Worm (Caenorhabditis elegans) whole organism, late embryonic: ENCODE data around the gene rnh-1.2.
A peak's percentile ranks its signal among the peaks of the same experiment; 100 is the strongest.

ENCODE experiments used
- C08G9.2 ChIP-seq: sonication (generic microtip); optimal IDR thresholded peaks from 2 replicates; lab custom pipeline; 2016; ENCODE audit warnings: mild to moderate bottlenecking, missing genetic modification characterization, moderate library complexity, missing compliant biosample characterization
- F13H6.1 ChIP-seq: sonication (generic microtip); optimal IDR thresholded peaks from 2 replicates; lab custom pipeline; 2016; ENCODE audit warnings: missing genetic modification characterization, missing compliant biosample characterization
- T23F11.4 ChIP-seq: fragments of 200-800 bp; sonication (Bioruptor generic); optimal IDR thresholded peaks from 2 replicates; lab custom pipeline; 2018; ENCODE audit warnings: mild to moderate bottlenecking, missing genetic modification characterization, missing compliant biosample characterization
- ahr-1 ChIP-seq: sonication (generic microtip); optimal IDR thresholded peaks from 2 replicates; lab custom pipeline; 2016; ENCODE audit warnings: missing genetic modification characterization, missing compliant biosample characterization
- ama-1 ChIP-seq: fragments of 150-350 bp; optimal IDR thresholded peaks from 2 replicates; lab custom pipeline; 2014
- ceh-14 ChIP-seq: sonication (generic microtip); optimal IDR thresholded peaks from 2 replicates; lab custom pipeline; 2016; ENCODE audit warnings: missing genotype, missing genetic modification characterization, missing compliant biosample characterization
- ceh-24 ChIP-seq: sonication (generic microtip); optimal IDR thresholded peaks from 2 replicates; lab custom pipeline; 2016; ENCODE audit warnings: mild to moderate bottlenecking, missing genetic modification characterization, missing compliant biosample characterization
- ceh-6 ChIP-seq: fragments of 200-800 bp; sonication (Bioruptor generic); optimal IDR thresholded peaks from 2 replicates; lab custom pipeline; 2018; ENCODE audit warnings: mild to moderate bottlenecking, missing genetic modification characterization, missing compliant biosample characterization
- ceh-9 ChIP-seq: sonication (generic microtip); optimal IDR thresholded peaks from 2 replicates; lab custom pipeline; 2016; ENCODE audit warnings: mild to moderate bottlenecking, missing genetic modification characterization, inconsistent platforms, missing compliant biosample characterization
- che-1 ChIP-seq: sonication (generic microtip); optimal IDR thresholded peaks from 2 replicates; lab custom pipeline; 2016; ENCODE audit warnings: mild to moderate bottlenecking, missing genetic modification characterization, missing compliant biosample characterization
- dmd-4 ChIP-seq: sonication (generic microtip); optimal IDR thresholded peaks from 2 replicates; lab custom pipeline; 2016; ENCODE audit warnings: borderline replicate concordance, missing genetic modification characterization, missing compliant biosample characterization
- elt-2 ChIP-seq: sonication (generic microtip); optimal IDR thresholded peaks from 2 replicates; lab custom pipeline; 2016; ENCODE audit warnings: missing genetic modification reagents, missing genetic modification characterization, missing compliant biosample characterization
- elt-4 ChIP-seq: sonication (generic microtip); optimal IDR thresholded peaks from 2 replicates; lab custom pipeline; 2016; ENCODE audit warnings: missing genetic modification characterization, missing compliant biosample characterization
- eyg-1 ChIP-seq: sonication (generic microtip); optimal IDR thresholded peaks from 2 replicates; lab custom pipeline; 2016; ENCODE audit warnings: missing genotype, missing genetic modification characterization, missing compliant biosample characterization
- fax-1 ChIP-seq: sonication (generic microtip); optimal IDR thresholded peaks from 2 replicates; lab custom pipeline; 2016; ENCODE audit warnings: missing genotype, missing genetic modification characterization, missing compliant biosample characterization
- fkh-10 ChIP-seq: fragments of 150-350 bp; optimal IDR thresholded peaks from 2 replicates; lab custom pipeline; 2014; ENCODE audit warnings: missing biosample characterization, missing genetic modification reagents, missing genetic modification characterization
- fkh-6 ChIP-seq: sonication (generic microtip); optimal IDR thresholded peaks from 2 replicates; lab custom pipeline; 2016; ENCODE audit warnings: missing genetic modification characterization, missing compliant biosample characterization
- gmeb-2 ChIP-seq: sonication (generic microtip); optimal IDR thresholded peaks from 2 replicates; lab custom pipeline; 2016; ENCODE audit warnings: missing genetic modification characterization, inconsistent platforms, missing compliant biosample characterization
- hlh-13 ChIP-seq: fragments of 200-800 bp; sonication (Bioruptor generic); optimal IDR thresholded peaks from 2 replicates; lab custom pipeline; 2018; ENCODE audit warnings: mild to moderate bottlenecking, missing genetic modification characterization, missing compliant biosample characterization
- hlh-8 ChIP-seq: sonication (generic microtip); optimal IDR thresholded peaks from 2 replicates; lab custom pipeline; 2016; ENCODE audit warnings: missing genotype, missing genetic modification characterization, missing compliant biosample characterization
- lim-6 ChIP-seq: sonication (generic microtip); optimal IDR thresholded peaks from 2 replicates; lab custom pipeline; 2016; ENCODE audit warnings: missing genetic modification characterization, missing compliant biosample characterization
- madf-2 ChIP-seq: sonication (generic microtip); optimal IDR thresholded peaks from 2 replicates; lab custom pipeline; 2017; ENCODE audit warnings: missing genetic modification characterization, missing compliant biosample characterization
- mec-3 ChIP-seq: sonication (generic microtip); optimal IDR thresholded peaks from 2 replicates; lab custom pipeline; 2016; ENCODE audit warnings: borderline replicate concordance, missing genetic modification characterization, missing compliant biosample characterization
- nfya-1 ChIP-seq: sonication (generic microtip); optimal IDR thresholded peaks from 2 replicates; lab custom pipeline; 2017; ENCODE audit warnings: missing genetic modification characterization, mild to moderate bottlenecking, missing compliant biosample characterization, antibody characterized with exemption, moderate library complexity
- npax-4 ChIP-seq: sonication (generic microtip); optimal IDR thresholded peaks from 2 replicates; lab custom pipeline; 2016; ENCODE audit warnings: missing genetic modification characterization, missing compliant biosample characterization
- odd-2 ChIP-seq: sonication (generic microtip); optimal IDR thresholded peaks from 2 replicates; lab custom pipeline; 2017; ENCODE audit warnings: antibody characterized with exemption, mild to moderate bottlenecking, missing genetic modification characterization, missing compliant biosample characterization
- pag-3 ChIP-seq: sonication (generic microtip); optimal IDR thresholded peaks from 2 replicates; lab custom pipeline; 2016; ENCODE audit warnings: missing compliant biosample characterization, missing genetic modification characterization, borderline replicate concordance
- pat-9 ChIP-seq: fragments of 200-800 bp; sonication (Bioruptor generic); optimal IDR thresholded peaks from 2 replicates; lab custom pipeline; 2018; ENCODE audit warnings: mild to moderate bottlenecking, missing genetic modification characterization, moderate library complexity, missing compliant biosample characterization
- pax-1 ChIP-seq: fragments of 150-350 bp; optimal IDR thresholded peaks from 2 replicates; lab custom pipeline; 2014; ENCODE audit warnings: missing biosample characterization, missing genetic modification characterization
- pha-4 ChIP-seq: fragments of 150-350 bp; optimal IDR thresholded peaks from 2 replicates; lab custom pipeline; 2018; ENCODE audit warnings: missing biosample characterization, missing genetic modification reagents, missing genetic modification characterization
- ref-2 ChIP-seq: sonication (generic microtip); optimal IDR thresholded peaks from 2 replicates; lab custom pipeline; 2016; ENCODE audit warnings: missing genetic modification characterization, missing compliant biosample characterization
- sox-2 ChIP-seq: fragments of 200-800 bp; sonication (Bioruptor generic); IDR thresholded peaks from 2 replicates; pipeline ENCODE4 v1.3.6; 2022; ENCODE audit warnings: missing genetic modification reagents, missing genetic modification characterization, missing compliant biosample characterization
- sox-4 ChIP-seq: sonication (generic microtip); optimal IDR thresholded peaks from 2 replicates; lab custom pipeline; 2017; ENCODE audit warnings: mild to moderate bottlenecking, missing genetic modification characterization, inconsistent platforms, missing compliant biosample characterization
- tbx-7 ChIP-seq: sonication (generic microtip); optimal IDR thresholded peaks from 2 replicates; lab custom pipeline; 2016; ENCODE audit warnings: missing genotype, missing genetic modification characterization, missing compliant biosample characterization
- ttx-3 ChIP-seq: sonication (generic microtip); optimal IDR thresholded peaks from 2 replicates; lab custom pipeline; 2016; ENCODE audit warnings: missing genetic modification reagents, missing genetic modification characterization, missing compliant biosample characterization
- unc-3 ChIP-seq, 2 experiments: fragments of 200-800 bp in 1 of 2; sonication (Bioruptor generic) in 1 of 2; sonication (generic microtip) in 1 of 2; conservative IDR thresholded peaks in 1 of 2; optimal IDR thresholded peaks in 1 of 2; 2 replicates each; pipeline versions ENCODE4 v1.3.6 to Lab custom; 2016 to 2022; ENCODE audit warnings: missing compliant biosample characterization in 2 of 2, missing genetic modification characterization in 2 of 2, missing genetic modification reagents in 1 of 2
- unc-42 ChIP-seq: sonication (generic microtip); optimal IDR thresholded peaks from 2 replicates; lab custom pipeline; 2016; ENCODE audit warnings: missing genotype, missing genetic modification characterization, missing compliant biosample characterization

rnh-1.2 gene

DNA sequence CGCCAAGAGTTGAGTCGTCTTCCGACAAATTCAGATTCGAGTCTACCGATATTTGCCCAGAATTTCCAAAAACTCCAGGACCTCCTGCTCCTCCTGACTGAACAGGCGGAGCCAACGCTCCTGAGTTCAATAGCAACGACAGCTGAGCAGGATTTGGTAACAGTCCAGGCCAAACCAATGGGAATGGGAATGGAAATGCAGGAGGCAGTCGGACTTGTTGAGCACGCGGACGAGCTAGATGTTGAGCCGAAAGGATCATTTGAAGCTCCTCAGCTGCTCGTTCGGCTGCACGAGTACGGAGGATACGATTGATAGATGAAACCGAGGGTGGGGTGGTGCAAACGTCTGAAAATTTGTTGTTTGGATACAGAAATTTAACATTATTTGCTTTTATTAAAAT is 14.9 kb downstream of the rnh-1.2 start:
- TF ChIP-seq fkh-10 (GFP tag; lab: Kevin White, UChicago) (no peak), pat-9 (tag; lab: Kevin White, UChicago) (no peak), pag-3 (tag; lab: Kevin White, UChicago) (no peak), odd-2 (tag; lab: Kevin White, UChicago) (no peak), T23F11.4 (no peak), ttx-3 (tag; lab: Kevin White, UChicago) (no peak), unc-42 (tag; lab: Kevin White, UChicago) (no peak), ceh-24 (tag; lab: Kevin White, UChicago) (no peak), che-1 (no peak), C08G9.2 (tag; lab: Kevin White, UChicago) (no peak), hlh-8 (tag; lab: Kevin White, UChicago) (no peak), ceh-9 (tag; lab: Kevin White, UChicago) (no peak), sox-4 (tag; lab: Kevin White, UChicago) (no peak), pha-4 (no peak)

DNA sequence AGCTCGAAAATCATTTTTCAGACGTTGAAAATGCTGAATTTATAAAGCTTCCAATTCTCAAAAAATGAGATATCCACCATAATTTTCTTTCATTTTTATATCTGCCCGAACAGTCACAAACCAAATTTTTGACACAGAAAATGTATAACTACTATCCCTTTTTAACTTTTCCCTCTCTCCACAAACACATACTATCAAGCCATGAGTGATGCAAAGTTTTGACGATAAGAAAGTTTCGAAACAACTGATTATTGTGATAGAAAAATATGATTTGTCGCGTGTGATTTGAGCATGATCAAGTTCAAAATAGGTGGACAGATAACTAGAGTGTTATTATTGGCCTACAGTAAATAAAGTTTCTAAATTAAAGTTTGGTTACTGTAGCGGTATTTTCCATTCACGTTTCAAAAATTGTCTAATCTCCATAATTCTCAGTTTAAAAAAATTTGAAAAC is 34.3 kb downstream of the rnh-1.2 start, which contains the start of gene cyp-13A8:
Gene cyp-13A8 (minus strand): TSS at position 51 of the 454 bp plus-strand sequence.
- TF ChIP-seq lim-6 (tag; lab: Kevin White, UChicago) = no peak
- TF ChIP-seq elt-2 (tag; lab: Kevin White, UChicago) = peak; percentile 32
- TF ChIP-seq, all 69 proteins: peak for 1

ce11 chrII:9803320-9803719 is 38.5 kb downstream of the rnh-1.2 start, which contains the start of gene cyp-13A7:
TSS of gene cyp-13A7 (plus strand) at chrII:9803620.
- TF ChIP-seq ama-1 (lab: Kevin White, UChicago) (no peak), ahr-1 (tag; lab: Kevin White, UChicago) (no peak), tbx-7 (tag; lab: Kevin White, UChicago) (no peak), ceh-6 (GFP tag; lab: Kevin White, UChicago) (no peak), ceh-24 (tag; lab: Kevin White, UChicago) (no peak), ceh-9 (tag; lab: Kevin White, UChicago) (no peak), elt-4 (tag; lab: Kevin White, UChicago) (no peak), lim-6 (tag; lab: Kevin White, UChicago) (no peak), dmd-4 (tag; lab: Kevin White, UChicago) (no peak), pat-9 (tag; lab: Kevin White, UChicago) (no peak)

- TF ChIP-seq fkh-6 (tag; lab: Kevin White, UChicago) (no peak), fax-1 (no peak), hlh-13 (no peak), ceh-14 (tag; lab: Kevin White, UChicago) (no peak), nfya-1 (tag; lab: Kevin White, UChicago) (no peak), dmd-4 (tag; lab: Kevin White, UChicago) (no peak), pha-4 (no peak), lim-6 (tag; lab: Kevin White, UChicago) (no peak), madf-2 (tag; lab: Kevin White, UChicago) (no peak)
Measured at ce11 chrII:9802642-9803041, 39.2 kb downstream of the rnh-1.2 start, which contains the start of gene cyp-13A6. TSS of gene cyp-13A6 (minus strand) at chrII:9802821.

ce11 chrII:9800251-9800650 is 41.6 kb downstream of the rnh-1.2 start, which contains the start of gene cyp-13A5:
TSS of gene cyp-13A5 (minus strand) at chrII:9800362.
- no peak for TF ChIP-seq npax-4 (tag; lab: Kevin White, UChicago)
- no peak for TF ChIP-seq C08G9.2 (tag; lab: Kevin White, UChicago)
- no peak for TF ChIP-seq odd-2 (tag; lab: Kevin White, UChicago)
- TF ChIP-seq eyg-1 = no peak
- TF ChIP-seq F13H6.1 (tag; lab: Kevin White, UChicago) = no peak

DNA sequence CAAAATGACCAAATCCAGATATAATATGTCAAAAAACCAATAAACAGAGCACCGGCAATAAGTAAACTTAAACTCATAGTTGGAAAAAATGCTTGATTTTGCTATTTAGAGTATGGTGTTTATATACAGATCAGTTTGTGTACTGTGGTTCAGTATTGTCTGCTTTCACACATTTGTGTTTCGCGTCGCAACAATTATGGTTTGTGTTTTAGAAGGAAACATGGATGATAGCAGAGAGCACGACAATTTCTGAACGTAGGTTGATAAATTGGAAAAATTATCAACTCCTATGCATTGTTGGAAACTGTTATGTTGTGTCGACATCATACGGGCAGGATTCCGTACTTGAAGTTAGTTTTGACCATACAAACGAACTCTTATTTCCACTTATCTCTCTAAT is 44.2 kb downstream of the rnh-1.2 start, which contains the start of gene cyp-13A4:
Gene cyp-13A4 (minus strand): TSS at position 77 of the 400 bp plus-strand sequence.
- TF ChIP-seq unc-3 (GFP tag; conservative IDR thresholded peaks at IDR 0.05; lab: Robert Waterston, UW) (no peak), unc-3 (tag; optimal IDR thresholded peaks at IDR 0.05; lab: Kevin White, UChicago) (no peak), sox-2 (GFP tag; lab: Robert Waterston, UW) (no peak), madf-2 (tag; lab: Kevin White, UChicago) (no peak), lim-6 (tag; lab: Kevin White, UChicago) (no peak), pax-1 (tag; lab: Kevin White, UChicago) (no peak), elt-4 (tag; lab: Kevin White, UChicago) (no peak), fax-1 (no peak), gmeb-2 (tag; lab: Kevin White, UChicago) (no peak), che-1 (no peak), ref-2 (no peak), eyg-1 (no peak), mec-3 (tag; lab: Kevin White, UChicago) (no peak)
